Fruit fly (Drosophila melanogaster): ENCODE data around the gene Elovl7.

The Elovl7 gene

DNA sequence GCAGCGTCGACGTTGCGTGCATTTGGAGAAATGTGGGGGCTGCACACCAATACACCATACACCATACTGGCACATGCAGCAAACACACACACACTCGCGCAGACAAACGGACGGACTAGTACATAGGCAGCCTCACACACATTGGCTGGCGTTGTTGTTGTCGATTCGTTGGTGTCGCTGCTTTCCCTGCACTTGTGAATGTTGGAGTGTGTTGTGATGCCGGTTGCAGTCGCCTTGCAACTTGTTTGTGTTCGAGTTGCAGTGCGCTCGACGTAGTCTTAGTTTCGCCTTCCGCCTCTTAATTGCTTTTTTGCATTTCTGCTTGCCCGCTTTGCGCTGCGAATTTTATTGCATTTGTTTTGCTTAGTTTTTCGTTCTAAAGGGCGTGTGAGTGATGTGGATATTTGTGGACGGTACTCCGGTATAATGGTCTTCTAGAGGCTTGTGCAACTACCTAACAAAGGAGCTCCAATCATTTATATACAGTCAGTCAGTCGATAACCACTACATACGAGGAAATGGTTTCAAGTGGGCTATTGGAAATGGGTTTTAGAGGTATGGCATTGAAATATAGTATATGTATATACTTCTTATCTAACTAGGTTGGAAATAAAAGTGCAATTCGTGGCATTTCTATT is 32.0 kb downstream of the Elovl7 start (continued):
- TF ChIP-seq pum (GFP tag; optimal IDR thresholded peaks at IDR 0.05) (no peak), CG14710 (tag; optimal IDR thresholded peaks at IDR 0.05) (no peak), CG1792 (GFP tag; optimal IDR thresholded peaks at IDR 0.05) (no peak), Pdp1 (GFP tag; optimal IDR thresholded peaks at IDR 0.05) (no peak), esg (GFP tag; conservative IDR thresholded peaks at IDR 0.05) (no peak), dm (GFP tag; optimal IDR thresholded peaks at IDR 0.05) (no peak), wek (GFP tag; optimal IDR thresholded peaks at IDR 0.05) (no peak), CG10979 (tag; optimal IDR thresholded peaks at IDR 0.05) (no peak), CG11456 (GFP tag; IDR thresholded peaks at IDR 0.05) (no peak), Doc2 (GFP tag; IDR thresholded peaks at IDR 0.05) (no peak), CG31224 (GFP tag; IDR thresholded peaks at IDR 0.05) (no peak), Drgx (GFP tag; IDR thresholded peaks at IDR 0.05) (peak; percentile 15; the same call in 1 of the 2 replicates), CG5245 (GFP tag; optimal IDR thresholded peaks at IDR 0.05) (no peak), emc (GFP tag; optimal IDR thresholded peaks at IDR 0.05) (no peak), CG3163 (GFP tag; optimal IDR thresholded peaks at IDR 0.05) (no peak), CG7963 (GFP tag; IDR thresholded peaks at IDR 0.05; ENCODE audit: partially characterized antibody) (no peak), CG5180 (GFP tag; optimal IDR thresholded peaks at IDR 0.05) (peak; percentile 98), CG11560 (tag; IDR thresholded peaks at IDR 0.05) (no peak), kay (GFP tag; optimal IDR thresholded peaks at IDR 0.05) (no peak), C15 (GFP tag; IDR thresholded peaks at IDR 0.05) (no peak), Nf-YC (tag; optimal IDR thresholded peaks at IDR 0.05) (peak; percentile 91), Nf-YB (GFP tag; optimal IDR thresholded peaks at IDR 0.05) (peak; percentile 97), CG15696 (tag; optimal IDR thresholded peaks at IDR 0.05) (no peak), corto (GFP tag; optimal IDR thresholded peaks at IDR 0.05) (peak; percentile 36), gce (GFP tag; IDR thresholded peaks at IDR 0.05) (no peak), CG17328 (GFP tag; IDR thresholded peaks at IDR 0.05) (no peak), CG17186 (GFP tag; optimal IDR thresholded peaks at IDR 0.05) (no peak), CG11723 (GFP tag; optimal IDR thresholded peaks at IDR 0.05) (no peak), ci (GFP tag; IDR thresholded peaks at IDR 0.05) (no peak), CG11398 (GFP tag; optimal IDR thresholded peaks at IDR 0.05) (no peak), Chrac-16 (GFP tag; optimal IDR thresholded peaks at IDR 0.05) (no peak), Deaf1 (tag; optimal IDR thresholded peaks at IDR 0.05) (no peak), sima (GFP tag; optimal IDR thresholded peaks at IDR 0.05) (no peak), slbo (GFP tag; IDR thresholded peaks at IDR 0.05) (no peak), fd102C (GFP tag; optimal IDR thresholded peaks at IDR 0.05) (no peak), Trl (optimal IDR thresholded peaks at IDR 0.05) (no peak), Trl (GFP tag; optimal IDR thresholded peaks at IDR 0.05) (no peak), vfl (GFP tag; optimal IDR thresholded peaks at IDR 0.05) (no peak), CG9437 (GFP tag; optimal IDR thresholded peaks at IDR 0.05) (no peak), cg (GFP tag; optimal IDR thresholded peaks at IDR 0.05) (peak; percentile 94), Dek (tag; optimal IDR thresholded peaks at IDR 0.05) (no peak), lbe (GFP tag; optimal IDR thresholded peaks at IDR 0.05) (peak; percentile 31), Gsc (GFP tag; IDR thresholded peaks at IDR 0.05) (no peak), CG10462 (GFP tag; optimal IDR thresholded peaks at IDR 0.05) (no peak), YL-1 (GFP tag; optimal IDR thresholded peaks at IDR 0.05) (no peak), tll (GFP tag; optimal IDR thresholded peaks at IDR 0.05) (no peak), CG8944 (GFP tag; optimal IDR thresholded peaks at IDR 0.05) (no peak), Opbp (GFP tag; IDR thresholded peaks at IDR 0.05; ENCODE audit: partially characterized antibody) (0 out of 3 replicates have a peak, but pooled peaks have one; percentile 35), CG12104 (GFP tag; optimal IDR thresholded peaks at IDR 0.05) (no peak), Max (GFP tag; optimal IDR thresholded peaks at IDR 0.05) (no peak), Blimp-1 (GFP tag; optimal IDR thresholded peaks at IDR 0.05) (no peak)

Data from whole organism, embryonic.